Fruit fly (Drosophila melanogaster) S2 (cell line): ENCODE data around the gene CG3744.

Experiments used
- CG8478 ChIP-seq: fragments of >200 bp; optimal IDR thresholded peaks from 2 replicates; lab custom pipeline; 2018
- CTCF ChIP-seq, 2 experiments: fragments of >200 bp; optimal IDR thresholded peaks; 2 replicates each; lab custom pipeline; 2018

DNA sequence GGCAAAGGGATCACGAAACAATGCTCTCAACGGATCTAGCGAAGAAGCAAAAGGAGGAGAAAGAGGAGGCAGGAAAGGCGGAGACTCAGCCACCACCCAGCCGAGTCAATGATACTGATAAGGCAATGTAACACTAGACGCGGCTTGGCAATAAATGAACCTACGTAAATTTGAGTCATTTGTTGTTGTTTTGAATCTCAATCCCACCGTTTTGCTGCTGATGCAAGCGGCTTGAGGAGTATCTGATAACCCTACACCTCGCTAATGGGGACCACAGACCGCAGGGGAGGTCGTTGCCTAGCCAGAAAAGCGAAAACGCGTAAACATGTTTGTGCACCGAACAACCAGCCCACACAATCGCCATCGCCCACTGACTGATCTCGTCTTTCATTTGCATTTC is 2.2 kb upstream of the CG3744 start:
- TF ChIP-seq CG8478 (lab: Kevin White, UChicago): no peak
- no peak for TF ChIP-seq CTCF (optimal IDR thresholded peaks at IDR 0.05; lab: Kevin White, UChicago)
